Fruit fly (Drosophila melanogaster) whole organism, adult: ENCODE measurements around the gene CG8745.

Experiments
- CG11617 ChIP-seq: fragments of 200-800 bp; sonication (Bioruptor generic); optimal IDR thresholded peaks from 2 replicates; lab custom pipeline; 2017; ENCODE audit warnings: mild to moderate bottlenecking, missing biosample characterization, missing genetic modification reagents, missing genetic modification characterization
- CG12768 ChIP-seq: fragments of 200-800 bp; sonication (Bioruptor generic); optimal IDR thresholded peaks from 2 replicates; lab custom pipeline; 2017; ENCODE audit warnings: missing biosample characterization, missing genetic modification characterization, mild to moderate bottlenecking, moderate library complexity, missing genetic modification reagents
- CG14711 ChIP-seq: fragments of 200-800 bp; sonication (Bioruptor generic); optimal IDR thresholded peaks from 2 replicates; lab custom pipeline; 2018; ENCODE audit warnings: missing biosample characterization, mild to moderate bottlenecking, missing genetic modification characterization, moderate library complexity
- CG1620 ChIP-seq: fragments of 200-800 bp; sonication (Bioruptor generic); optimal IDR thresholded peaks from 2 replicates; lab custom pipeline; 2016; ENCODE audit warnings: missing biosample characterization, missing genetic modification characterization
- CG33017 ChIP-seq: fragments of 200-800 bp; sonication (Bioruptor generic); optimal IDR thresholded peaks from 2 replicates; lab custom pipeline; 2018; ENCODE audit warnings: missing biosample characterization, mild to moderate bottlenecking, missing genetic modification characterization, moderate library complexity
- CG5204 ChIP-seq: fragments of 200-800 bp; sonication (Bioruptor generic); optimal IDR thresholded peaks from 2 replicates; lab custom pipeline; 2016; ENCODE audit warnings: missing biosample characterization, missing genetic modification characterization
- CG7045 ChIP-seq: fragments of 200-800 bp; sonication (Bioruptor generic); optimal IDR thresholded peaks from 2 replicates; lab custom pipeline; 2017; ENCODE audit warnings: missing biosample characterization, mild to moderate bottlenecking, missing genetic modification characterization
- CG7101 ChIP-seq: fragments of 200-800 bp; sonication (Bioruptor generic); optimal IDR thresholded peaks from 2 replicates; lab custom pipeline; 2018; ENCODE audit warnings: missing biosample characterization, mild to moderate bottlenecking, missing genetic modification characterization, moderate library complexity
- Clk ChIP-seq: fragments of 200-800 bp; sonication (Bioruptor generic); optimal IDR thresholded peaks from 2 replicates; lab custom pipeline; 2017; ENCODE audit warnings: missing biosample characterization, missing genetic modification characterization
- Crg-1 ChIP-seq: fragments of 200-800 bp; sonication (Bioruptor generic); optimal IDR thresholded peaks from 2 replicates; lab custom pipeline; 2016; ENCODE audit warnings: missing biosample characterization, missing genetic modification characterization
- Hr96 ChIP-seq: fragments of 200-800 bp; sonication (Bioruptor generic); optimal IDR thresholded peaks from 2 replicates; lab custom pipeline; 2016; ENCODE audit warnings: missing biosample characterization, missing genetic modification characterization
- Mnt ChIP-seq: fragments of 200-800 bp; sonication (Bioruptor generic); optimal IDR thresholded peaks from 2 replicates; lab custom pipeline; 2016; ENCODE audit warnings: missing biosample characterization, mild to moderate bottlenecking, missing genetic modification characterization
- bab1 ChIP-seq: fragments of 200-800 bp; sonication (Bioruptor generic); optimal IDR thresholded peaks from 3 replicates; lab custom pipeline; 2019; ENCODE audit warnings: missing biosample characterization, mild to moderate bottlenecking, missing genetic modification characterization, moderate library complexity
- cic ChIP-seq: fragments of 200-800 bp; sonication (Bioruptor generic); optimal IDR thresholded peaks from 2 replicates; lab custom pipeline; 2017; ENCODE audit warnings: missing biosample characterization, mild to moderate bottlenecking, missing genetic modification characterization, moderate library complexity
- cnc ChIP-seq, 2 experiments: fragments of >200 bp; optimal IDR thresholded peaks; 2 replicates each; lab custom pipeline; 2017
- kay ChIP-seq: fragments of 200-800 bp; sonication (Bioruptor generic); peaks from one replicate; lab custom pipeline; 2016; ENCODE audit warnings: missing biosample characterization, missing genetic modification characterization, borderline replicate concordance
- ovo ChIP-seq: fragments of 200-800 bp; sonication (Bioruptor generic); optimal IDR thresholded peaks from 2 replicates; lab custom pipeline; 2016; ENCODE audit warnings: missing biosample characterization, missing genetic modification characterization
- pad ChIP-seq: fragments of 200-800 bp; sonication (Bioruptor generic); optimal IDR thresholded peaks from 3 replicates; lab custom pipeline; 2017; ENCODE audit warnings: missing biosample characterization, missing genetic modification characterization, mild to moderate bottlenecking, moderate library complexity, missing genetic modification reagents
- tj ChIP-seq: fragments of 200-800 bp; sonication (Bioruptor generic); optimal IDR thresholded peaks from 3 replicates; lab custom pipeline; 2017; ENCODE audit warnings: missing biosample characterization, mild to moderate bottlenecking, missing genetic modification characterization, moderate library complexity
- toe ChIP-seq: fragments of 200-800 bp; sonication (Bioruptor generic); optimal IDR thresholded peaks from 2 replicates; lab custom pipeline; 2016; ENCODE audit warnings: missing biosample characterization, missing genetic modification characterization

Gene CG8745

DNA sequence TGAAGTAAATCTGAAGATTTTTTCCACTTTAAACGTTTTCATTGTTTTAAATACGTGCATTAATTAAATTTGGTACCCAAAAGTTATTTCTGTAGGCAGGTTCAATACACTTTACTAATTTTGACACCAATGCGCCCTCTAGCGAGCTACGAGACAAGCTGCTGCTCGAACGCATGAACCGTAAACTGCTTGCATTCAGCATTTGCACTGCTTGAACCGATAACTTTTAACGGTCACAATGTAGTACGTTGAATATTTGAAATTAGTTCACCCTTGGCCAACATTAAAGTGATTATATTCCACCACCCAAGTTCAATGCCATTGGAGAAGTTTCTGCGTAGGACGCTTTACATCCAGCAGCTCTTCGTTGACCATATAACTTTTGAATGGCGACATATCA, 21.4 kb downstream of the CG8745 start:
- TF ChIP-seq pad (GFP tag; lab: Kevin White, UChicago) (no peak), CG11617 (GFP tag; lab: Kevin White, UChicago) (no peak), tj (GFP tag; lab: Kevin White, UChicago) (no peak), Mnt (GFP tag; lab: Kevin White, UChicago) (no peak), Crg-1 (GFP tag; lab: Kevin White, UChicago) (no peak), Clk (GFP tag; lab: Kevin White, UChicago) (no peak), cnc (optimal IDR thresholded peaks at IDR 0.05; lab: Kevin White, UChicago) (no peak), CG14711 (tag; lab: Kevin White, UChicago) (no peak), CG7045 (GFP tag; lab: Kevin White, UChicago) (no peak), kay (GFP tag; lab: Kevin White, UChicago) (no peak), CG33017 (tag; lab: Kevin White, UChicago) (no peak), Hr96 (no peak), CG1620 (GFP tag; lab: Kevin White, UChicago) (no peak), toe (no peak), ovo (no peak)

DNA sequence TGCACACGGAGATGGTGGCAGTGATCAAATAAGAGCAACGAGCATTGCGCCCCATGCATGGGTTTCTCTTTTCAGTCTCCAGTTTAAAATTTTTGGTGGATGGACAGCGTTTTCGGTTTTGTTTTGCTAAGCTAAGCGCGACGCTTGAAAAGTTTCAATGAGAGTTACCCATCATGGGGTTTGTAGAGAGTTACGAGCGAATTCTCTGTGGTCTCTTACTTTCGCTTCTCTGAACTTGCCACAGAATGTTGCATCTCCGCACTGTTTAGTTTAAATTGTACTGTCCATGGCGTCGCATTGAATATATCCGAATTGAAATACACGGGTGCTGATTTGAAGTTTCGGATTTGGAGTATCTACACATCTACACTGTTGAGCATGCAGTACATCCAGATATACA, 23.3 kb downstream of the CG8745 start, which contains the start of gene Tsp68C:
TSS of gene Tsp68C (plus strand) at position 301 of the 400 bp plus-strand sequence.
- TF ChIP-seq CG7101 (tag; lab: Kevin White, UChicago) (no peak), pad (GFP tag; lab: Kevin White, UChicago) (no peak), kay (GFP tag; lab: Kevin White, UChicago) (no peak), cnc (optimal IDR thresholded peaks at IDR 0.05; lab: Kevin White, UChicago) (no peak), CG12768 (GFP tag; lab: Kevin White, UChicago) (no peak), Clk (GFP tag; lab: Kevin White, UChicago) (no peak), cic (GFP tag; lab: Kevin White, UChicago) (no peak), ovo (no peak), Crg-1 (GFP tag; lab: Kevin White, UChicago) (no peak), Mnt (GFP tag; lab: Kevin White, UChicago) (no peak), bab1 (no peak), CG33017 (tag; lab: Kevin White, UChicago) (no peak)

DNA sequence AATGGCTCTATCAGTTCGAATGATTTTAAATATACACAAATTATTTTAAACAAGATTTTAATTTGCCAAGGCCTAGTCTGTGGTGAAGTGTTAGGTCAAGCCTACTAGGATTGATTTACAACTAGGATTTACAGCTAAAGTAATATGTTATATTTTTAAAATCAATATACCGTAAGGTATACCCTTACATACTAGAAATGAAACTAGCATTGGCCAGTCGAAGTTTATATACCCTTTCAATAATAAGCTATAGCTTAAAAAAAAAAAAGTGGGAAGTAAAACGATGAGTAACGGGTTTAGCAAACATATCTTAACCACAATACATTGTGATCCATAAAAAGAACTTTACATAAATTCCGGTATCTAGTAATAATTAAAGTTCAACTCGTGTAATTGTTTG, 23.8 kb downstream of the CG8745 start, which contains the start of gene CG8750:
TSS of gene CG8750 (minus strand) at position 101 of the 400 bp plus-strand sequence.
- no peak for TF ChIP-seq CG11617 (GFP tag; lab: Kevin White, UChicago)
- TF ChIP-seq Mnt (GFP tag; lab: Kevin White, UChicago) = no peak
- TF ChIP-seq tj (GFP tag; lab: Kevin White, UChicago) = no peak
- no peak for TF ChIP-seq cic (GFP tag; lab: Kevin White, UChicago)
- no peak for TF ChIP-seq bab1
- TF ChIP-seq CG14711 (tag; lab: Kevin White, UChicago) = no peak
- no peak for TF ChIP-seq CG5204
- no peak for TF ChIP-seq Clk (GFP tag; lab: Kevin White, UChicago)
- no peak for TF ChIP-seq Crg-1 (GFP tag; lab: Kevin White, UChicago)
- no peak for TF ChIP-seq cnc (optimal IDR thresholded peaks at IDR 0.05; lab: Kevin White, UChicago)
- no peak for TF ChIP-seq toe
- TF ChIP-seq pad (GFP tag; lab: Kevin White, UChicago) = no peak
- TF ChIP-seq Hr96 = no peak
- no peak for TF ChIP-seq CG7045 (GFP tag; lab: Kevin White, UChicago)
- no peak for TF ChIP-seq kay (GFP tag; lab: Kevin White, UChicago)
- no peak for TF ChIP-seq CG7101 (tag; lab: Kevin White, UChicago)

DNA sequence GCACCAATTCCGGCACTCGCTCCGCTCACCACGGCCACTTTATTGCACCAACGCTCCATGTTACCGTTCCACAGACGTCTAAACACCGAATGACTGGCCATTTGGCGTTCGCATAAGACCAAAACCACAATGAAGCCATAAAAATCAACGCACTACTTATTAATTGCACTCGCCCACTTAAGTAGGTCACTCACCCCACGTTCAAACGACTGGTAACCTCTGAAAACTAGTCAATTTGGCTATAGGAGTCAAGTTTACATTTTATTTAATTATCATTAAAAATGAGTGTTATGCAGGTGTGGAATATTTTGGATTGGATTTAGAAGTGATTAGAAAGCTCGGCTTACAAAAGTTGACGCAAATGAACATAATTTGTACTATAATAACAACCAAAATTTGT, 24.6 kb downstream of the CG8745 start, which contains the start of gene CG8757:
TSS of gene CG8757 (minus strand) at position 101 of the 400 bp plus-strand sequence.
- TF ChIP-seq tj (GFP tag; lab: Kevin White, UChicago) (no peak), bab1 (no peak), CG11617 (GFP tag; lab: Kevin White, UChicago) (no peak), Hr96 (no peak), CG5204 (no peak)

DNA sequence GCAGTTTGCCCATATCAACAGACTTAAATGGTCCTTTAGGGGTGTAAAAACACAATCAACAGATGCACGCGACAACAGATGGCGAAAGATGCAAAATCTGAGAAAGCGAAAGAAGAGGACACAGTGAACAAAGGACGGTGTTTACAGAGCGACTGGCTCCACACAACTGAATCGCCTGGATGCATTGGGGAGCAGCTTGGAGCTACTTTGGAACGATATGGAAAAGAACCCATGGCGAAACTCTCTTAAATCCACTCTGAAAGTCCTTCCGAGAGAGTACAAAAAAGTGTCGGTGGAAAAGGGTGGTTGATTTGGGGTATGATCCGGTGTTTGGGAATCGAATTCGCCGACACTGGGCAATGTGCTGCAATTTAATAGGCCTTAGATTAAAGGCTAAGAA, 26.0 kb downstream of the CG8745 start:
- TF ChIP-seq tj (GFP tag; lab: Kevin White, UChicago) = no peak
- TF ChIP-seq CG14711 (tag; lab: Kevin White, UChicago) = no peak
- no peak for TF ChIP-seq CG7101 (tag; lab: Kevin White, UChicago)
- TF ChIP-seq kay (GFP tag; lab: Kevin White, UChicago) = no peak
- no peak for TF ChIP-seq Clk (GFP tag; lab: Kevin White, UChicago)
- TF ChIP-seq CG7045 (GFP tag; lab: Kevin White, UChicago) = no peak

dm6 chr3L:13837456-13837855, 29.2 kb downstream of the CG8745 start, which contains the start of gene CG43184:
TSS of gene CG43184 (plus strand) at chr3L:13837756.
- TF ChIP-seq CG7045 (GFP tag; lab: Kevin White, UChicago) (no peak), cnc (optimal IDR thresholded peaks at IDR 0.05; lab: Kevin White, UChicago) (no peak), CG1620 (GFP tag; lab: Kevin White, UChicago) (no peak), CG5204 (no peak), Crg-1 (GFP tag; lab: Kevin White, UChicago) (no peak), CG12768 (GFP tag; lab: Kevin White, UChicago) (no peak), cic (GFP tag; lab: Kevin White, UChicago) (no peak), Mnt (GFP tag; lab: Kevin White, UChicago) (no peak), tj (GFP tag; lab: Kevin White, UChicago) (no peak), bab1 (no peak), ovo (no peak), CG11617 (GFP tag; lab: Kevin White, UChicago) (no peak), CG7101 (tag; lab: Kevin White, UChicago) (no peak), kay (GFP tag; lab: Kevin White, UChicago) (no peak)
